Worm (Caenorhabditis elegans): ENCODE data around the gene C18A11.4.

DNA sequence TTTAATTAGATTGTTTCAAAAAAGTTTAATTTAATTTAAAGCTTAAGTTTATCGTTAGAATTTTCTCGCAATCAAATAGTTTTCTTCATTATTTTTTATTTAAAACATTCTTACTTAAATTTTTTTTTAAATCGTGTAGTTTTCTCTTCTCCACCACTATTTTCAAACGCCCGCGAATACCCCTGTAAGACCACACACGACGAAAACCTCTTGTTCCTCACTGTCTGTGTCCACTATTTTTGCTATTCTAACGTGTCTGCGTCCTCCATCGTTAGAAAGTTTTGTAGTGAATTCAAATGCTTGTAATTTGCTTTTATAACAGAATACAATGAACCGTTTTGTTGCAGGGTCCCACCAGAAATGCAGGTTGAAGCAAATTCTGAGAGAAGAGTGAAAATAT is 4.4 kb upstream of the C18A11.4 start, which contains the start of gene xol-1:
- TF ChIP-seq ztf-11 (tag; optimal IDR thresholded peaks at IDR 0.05) (no peak), nhr-237 (tag; optimal IDR thresholded peaks at IDR 0.05) (no peak)

Measured in whole organism, L2 larva.